Fruit fly (Drosophila melanogaster): Measurements from ENCODE around the gene Adhr.

DNA sequence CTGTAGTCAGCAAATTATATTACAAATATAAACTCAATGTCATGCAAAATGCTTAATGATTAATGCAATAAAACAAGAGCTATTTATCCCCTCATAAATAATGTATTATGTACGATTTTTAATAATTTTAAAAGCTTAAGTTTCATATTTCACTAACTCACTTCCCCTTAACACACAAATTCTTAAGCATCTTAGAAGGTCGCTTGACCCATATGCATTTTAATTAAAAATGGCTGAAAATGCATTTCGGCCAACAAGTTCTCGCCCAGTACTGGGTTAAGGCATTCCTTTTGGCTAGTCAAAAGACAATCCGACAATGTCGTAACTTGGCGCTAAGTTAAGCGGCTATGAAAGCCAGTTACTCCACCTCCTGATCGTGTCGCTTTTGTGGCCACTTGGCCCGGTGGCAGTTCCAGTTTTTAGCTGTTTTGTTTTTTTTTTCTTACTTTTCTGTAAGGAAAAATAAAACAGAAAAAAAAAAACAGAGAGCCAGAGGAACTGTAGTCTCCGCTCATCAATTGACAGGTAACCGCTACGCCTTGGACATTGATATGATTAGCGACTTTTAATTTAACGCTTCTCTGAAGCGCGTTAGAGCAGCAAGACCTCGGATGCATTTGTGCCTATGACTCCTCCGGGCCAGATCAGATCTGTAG, 49.7 kb downstream of the Adhr start:
- TF ChIP-seq CG8478 (optimal IDR thresholded peaks at IDR 0.05) (no peak), CTCF (optimal IDR thresholded peaks at IDR 0.05) (no peak)

Data from S2 (cell line).